Worm (Caenorhabditis elegans): Measurements from ENCODE around the gene cutl-26.

- no peak for TF ChIP-seq sdz-12 (GFP tag; optimal IDR thresholded peaks at IDR 0.05)
- TF ChIP-seq unc-62 (GFP tag; optimal IDR thresholded peaks at IDR 0.05 in 1 of 2), result no peak
- no peak for TF ChIP-seq unc-62 (tag; optimal IDR thresholded peaks at IDR 0.05)
- no peak for TF ChIP-seq snpc-4 (tag; optimal IDR thresholded peaks at IDR 0.05)
- no peak for TF ChIP-seq jun-1 (tag; optimal IDR thresholded peaks at IDR 0.05)
- TF ChIP-seq unc-130 (GFP tag; optimal IDR thresholded peaks at IDR 0.05), result no peak
- no peak for TF ChIP-seq mep-1 (tag; optimal IDR thresholded peaks at IDR 0.05)
- no peak for TF ChIP-seq ZK546.5 (tag; optimal IDR thresholded peaks at IDR 0.05)
- TF ChIP-seq Y48G9A.11 (GFP tag; IDR thresholded peaks at IDR 0.05), result no peak
- TF ChIP-seq arid-1 (GFP tag; conservative IDR thresholded peaks at IDR 0.05), result no peak
- TF ChIP-seq set-16 (GFP tag; IDR thresholded peaks at IDR 0.05), result no peak
- no peak for TF ChIP-seq vab-7 (GFP tag; IDR thresholded peaks at IDR 0.05)
- no peak for TF ChIP-seq skn-1 (tag; optimal IDR thresholded peaks at IDR 0.05)
Observed at ce11 chrIV:665225-665624, 42.3 kb downstream of the cutl-26 start, which contains the start of gene K11H12.7.

Data from whole organism, L4 larva.